Worm (Caenorhabditis elegans) whole organism, L4 larva: ENCODE results near the gene F59B2.3.

Source experiments
- F37D6.2 ChIP-seq: sonication (generic microtip); optimal IDR thresholded peaks from 2 replicates; lab custom pipeline; 2016; ENCODE audit warnings: mild to moderate bottlenecking, missing genetic modification characterization, missing compliant biosample characterization
- Y5F2A.4 ChIP-seq: fragments of 200-800 bp; sonication (Bioruptor generic); optimal IDR thresholded peaks from 2 replicates; lab custom pipeline; 2018; ENCODE audit warnings: mild to moderate bottlenecking, missing genetic modification characterization, missing compliant biosample characterization
- ama-1 ChIP-seq: fragments of 150-350 bp; optimal IDR thresholded peaks from 2 replicates; lab custom pipeline; 2014; ENCODE audit warnings: inconsistent platforms, mixed read lengths
- duxl-1 ChIP-seq: sonication (generic microtip); optimal IDR thresholded peaks from 2 replicates; lab custom pipeline; 2016; ENCODE audit warnings: mild to moderate bottlenecking, missing genetic modification characterization, moderate library complexity, missing compliant biosample characterization; ENCODE audit not compliant: poor library complexity
- hlh-30 ChIP-seq: sonication (generic microtip); optimal IDR thresholded peaks from 2 replicates; lab custom pipeline; 2017; ENCODE audit warnings: antibody characterized with exemption, mild to moderate bottlenecking, missing genetic modification characterization, missing compliant biosample characterization; ENCODE audit not compliant: insufficient read depth
- lin-39 ChIP-seq: fragments of 150-350 bp; optimal IDR thresholded peaks from 2 replicates; lab custom pipeline; 2014; ENCODE audit warnings: missing biosample characterization, missing genetic modification reagents, missing genetic modification characterization
- mdt-29 ChIP-seq: fragments of 200-800 bp; sonication (Bioruptor generic); IDR thresholded peaks from 2 replicates; pipeline ENCODE4 v1.3.6; 2022; ENCODE audit warnings: missing genetic modification reagents, missing genetic modification characterization, missing compliant biosample characterization
- nhr-237 ChIP-seq: sonication (generic microtip); optimal IDR thresholded peaks from 2 replicates; lab custom pipeline; 2017; ENCODE audit warnings: missing biosample characterization, missing genetic modification characterization
- nhr-77 ChIP-seq: fragments of 150-350 bp; optimal IDR thresholded peaks from 2 replicates; lab custom pipeline; 2014; ENCODE audit warnings: missing biosample characterization, missing genetic modification characterization
- pqm-1 ChIP-seq: sonication (generic microtip); optimal IDR thresholded peaks from 2 replicates; lab custom pipeline; 2017; ENCODE audit warnings: missing biosample characterization, missing genetic modification characterization
- unc-130 ChIP-seq: sonication (generic microtip); optimal IDR thresholded peaks from 2 replicates; lab custom pipeline; 2016; ENCODE audit warnings: missing genetic modification reagents, missing genetic modification characterization, missing compliant biosample characterization

DNA sequence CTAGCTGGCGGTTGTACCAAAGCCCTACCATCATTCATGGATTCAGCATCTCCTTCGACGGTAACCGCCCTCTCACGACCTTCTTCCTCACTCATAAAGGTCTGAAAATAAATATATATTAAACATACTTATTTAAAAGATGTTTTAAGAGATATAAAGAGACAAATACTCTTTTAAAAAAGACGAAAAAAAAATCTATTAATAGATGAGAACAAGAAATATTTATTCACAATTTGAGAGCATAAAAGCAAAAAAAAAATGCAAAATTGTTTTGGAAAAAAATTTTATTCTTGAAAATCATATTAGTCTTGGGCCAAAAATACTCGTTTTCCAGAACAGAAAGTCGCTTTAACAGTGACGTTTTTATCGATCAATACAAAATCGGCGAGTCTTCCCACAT, 2.9 kb downstream of the F59B2.3 start, which contains the start of gene skat-1:
- TF ChIP-seq unc-130 (GFP tag; lab: Kevin White, UChicago) = no peak
- no peak for TF ChIP-seq mdt-29
- no peak for TF ChIP-seq nhr-237
- no peak for TF ChIP-seq duxl-1 (tag; lab: Kevin White, UChicago)
- TF ChIP-seq F37D6.2 = no peak
- no peak for TF ChIP-seq lin-39 (tag; lab: Kevin White, UChicago)
- no peak for TF ChIP-seq Y5F2A.4 (GFP tag; lab: Kevin White, UChicago)
- no peak for TF ChIP-seq ama-1 (lab: Kevin White, UChicago)
- TF ChIP-seq hlh-30 (tag; lab: Kevin White, UChicago) = no peak
- TF ChIP-seq pqm-1 = no peak
- TF ChIP-seq nhr-77 = no peak
